Worm (Caenorhabditis elegans) whole organism, late embryonic: ENCODE results near the gene msp-3.

Source experiments
- C08G9.2 ChIP-seq: sonication (generic microtip); optimal IDR thresholded peaks from 2 replicates; lab custom pipeline; 2016; ENCODE audit warnings: mild to moderate bottlenecking, missing genetic modification characterization, moderate library complexity, missing compliant biosample characterization
- K02D7.2 ChIP-seq: sonication (generic microtip); optimal IDR thresholded peaks from 2 replicates; lab custom pipeline; 2017; ENCODE audit warnings: mild to moderate bottlenecking, missing genetic modification characterization, missing compliant biosample characterization
- K09A11.1 ChIP-seq: sonication (generic microtip); optimal IDR thresholded peaks from 2 replicates; lab custom pipeline; 2017; ENCODE audit warnings: antibody characterized with exemption, mild to moderate bottlenecking, missing genetic modification characterization, missing compliant biosample characterization; ENCODE audit not compliant: insufficient read depth
- T23F11.4 ChIP-seq: fragments of 200-800 bp; sonication (Bioruptor generic); optimal IDR thresholded peaks from 2 replicates; lab custom pipeline; 2018; ENCODE audit warnings: mild to moderate bottlenecking, missing genetic modification characterization, missing compliant biosample characterization
- ahr-1 ChIP-seq: sonication (generic microtip); optimal IDR thresholded peaks from 2 replicates; lab custom pipeline; 2016; ENCODE audit warnings: missing genetic modification characterization, missing compliant biosample characterization
- ama-1 ChIP-seq: fragments of 150-350 bp; optimal IDR thresholded peaks from 2 replicates; lab custom pipeline; 2014
- ceh-14 ChIP-seq: sonication (generic microtip); optimal IDR thresholded peaks from 2 replicates; lab custom pipeline; 2016; ENCODE audit warnings: missing genotype, missing genetic modification characterization, missing compliant biosample characterization
- ceh-19 ChIP-seq: fragments of 200-800 bp; sonication (Bioruptor generic); optimal IDR thresholded peaks from 2 replicates; lab custom pipeline; 2018; ENCODE audit warnings: mild to moderate bottlenecking, missing genetic modification characterization, missing compliant biosample characterization
- ceh-24 ChIP-seq: sonication (generic microtip); optimal IDR thresholded peaks from 2 replicates; lab custom pipeline; 2016; ENCODE audit warnings: mild to moderate bottlenecking, missing genetic modification characterization, missing compliant biosample characterization
- ceh-34 ChIP-seq: sonication (generic microtip); optimal IDR thresholded peaks from 2 replicates; lab custom pipeline; 2016; ENCODE audit warnings: mild to moderate bottlenecking, missing genetic modification characterization, missing compliant biosample characterization
- ceh-45 ChIP-seq: fragments of 200-800 bp; sonication (Bioruptor generic); IDR thresholded peaks from 2 replicates; pipeline ENCODE4 v1.3.6; 2022; ENCODE audit warnings: missing genetic modification reagents, missing genetic modification characterization, missing compliant biosample characterization
- ceh-48 ChIP-seq: sonication (generic microtip); optimal IDR thresholded peaks from 2 replicates; lab custom pipeline; 2016; ENCODE audit warnings: missing genetic modification characterization, inconsistent platforms, missing compliant biosample characterization
- ceh-6 ChIP-seq: fragments of 200-800 bp; sonication (Bioruptor generic); optimal IDR thresholded peaks from 2 replicates; lab custom pipeline; 2018; ENCODE audit warnings: mild to moderate bottlenecking, missing genetic modification characterization, missing compliant biosample characterization
- ceh-9 ChIP-seq: sonication (generic microtip); optimal IDR thresholded peaks from 2 replicates; lab custom pipeline; 2016; ENCODE audit warnings: mild to moderate bottlenecking, missing genetic modification characterization, inconsistent platforms, missing compliant biosample characterization
- che-1 ChIP-seq: sonication (generic microtip); optimal IDR thresholded peaks from 2 replicates; lab custom pipeline; 2016; ENCODE audit warnings: mild to moderate bottlenecking, missing genetic modification characterization, missing compliant biosample characterization
- elt-4 ChIP-seq: sonication (generic microtip); optimal IDR thresholded peaks from 2 replicates; lab custom pipeline; 2016; ENCODE audit warnings: missing genetic modification characterization, missing compliant biosample characterization
- fax-1 ChIP-seq: sonication (generic microtip); optimal IDR thresholded peaks from 2 replicates; lab custom pipeline; 2016; ENCODE audit warnings: missing genotype, missing genetic modification characterization, missing compliant biosample characterization
- fkh-6 ChIP-seq: sonication (generic microtip); optimal IDR thresholded peaks from 2 replicates; lab custom pipeline; 2016; ENCODE audit warnings: missing genetic modification characterization, missing compliant biosample characterization
- hlh-15 ChIP-seq: sonication (generic microtip); optimal IDR thresholded peaks from 2 replicates; lab custom pipeline; 2016; ENCODE audit warnings: missing genetic modification characterization, missing compliant biosample characterization
- hlh-8 ChIP-seq: sonication (generic microtip); optimal IDR thresholded peaks from 2 replicates; lab custom pipeline; 2016; ENCODE audit warnings: missing genotype, missing genetic modification characterization, missing compliant biosample characterization
- mec-3 ChIP-seq: sonication (generic microtip); optimal IDR thresholded peaks from 2 replicates; lab custom pipeline; 2016; ENCODE audit warnings: borderline replicate concordance, missing genetic modification characterization, missing compliant biosample characterization
- nfya-1 ChIP-seq: sonication (generic microtip); optimal IDR thresholded peaks from 2 replicates; lab custom pipeline; 2017; ENCODE audit warnings: missing genetic modification characterization, mild to moderate bottlenecking, missing compliant biosample characterization, antibody characterized with exemption, moderate library complexity
- nhr-11 ChIP-seq: fragments of 150-350 bp; optimal IDR thresholded peaks from 2 replicates; lab custom pipeline; 2014; ENCODE audit warnings: missing biosample characterization, missing genetic modification characterization
- odd-2 ChIP-seq: sonication (generic microtip); optimal IDR thresholded peaks from 2 replicates; lab custom pipeline; 2017; ENCODE audit warnings: antibody characterized with exemption, mild to moderate bottlenecking, missing genetic modification characterization, missing compliant biosample characterization
- pag-3 ChIP-seq: sonication (generic microtip); optimal IDR thresholded peaks from 2 replicates; lab custom pipeline; 2016; ENCODE audit warnings: missing compliant biosample characterization, missing genetic modification characterization, borderline replicate concordance
- pat-9 ChIP-seq: fragments of 200-800 bp; sonication (Bioruptor generic); optimal IDR thresholded peaks from 2 replicates; lab custom pipeline; 2018; ENCODE audit warnings: mild to moderate bottlenecking, missing genetic modification characterization, moderate library complexity, missing compliant biosample characterization
- pax-1 ChIP-seq: fragments of 150-350 bp; optimal IDR thresholded peaks from 2 replicates; lab custom pipeline; 2014; ENCODE audit warnings: missing biosample characterization, missing genetic modification characterization
- pha-4 ChIP-seq: fragments of 150-350 bp; optimal IDR thresholded peaks from 2 replicates; lab custom pipeline; 2018; ENCODE audit warnings: missing biosample characterization, missing genetic modification reagents, missing genetic modification characterization
- ref-2 ChIP-seq: sonication (generic microtip); optimal IDR thresholded peaks from 2 replicates; lab custom pipeline; 2016; ENCODE audit warnings: missing genetic modification characterization, missing compliant biosample characterization
- rnt-1 ChIP-seq: sonication (generic microtip); optimal IDR thresholded peaks from 2 replicates; lab custom pipeline; 2016; ENCODE audit warnings: missing genetic modification characterization, missing compliant biosample characterization
- sox-4 ChIP-seq: sonication (generic microtip); optimal IDR thresholded peaks from 2 replicates; lab custom pipeline; 2017; ENCODE audit warnings: mild to moderate bottlenecking, missing genetic modification characterization, inconsistent platforms, missing compliant biosample characterization
- syd-9 ChIP-seq: sonication (generic microtip); optimal IDR thresholded peaks from 2 replicates; lab custom pipeline; 2016; ENCODE audit warnings: mild to moderate bottlenecking, missing genetic modification characterization, moderate library complexity, missing compliant biosample characterization
- ttx-3 ChIP-seq: sonication (generic microtip); optimal IDR thresholded peaks from 2 replicates; lab custom pipeline; 2016; ENCODE audit warnings: missing genetic modification reagents, missing genetic modification characterization, missing compliant biosample characterization
- unc-3 ChIP-seq, 2 experiments: fragments of 200-800 bp in 1 of 2; sonication (Bioruptor generic) in 1 of 2; sonication (generic microtip) in 1 of 2; conservative IDR thresholded peaks in 1 of 2; optimal IDR thresholded peaks in 1 of 2; 2 replicates each; pipeline versions ENCODE4 v1.3.6 to Lab custom; 2016 to 2022; ENCODE audit warnings: missing compliant biosample characterization in 2 of 2, missing genetic modification characterization in 2 of 2, missing genetic modification reagents in 1 of 2
- unc-55 ChIP-seq: sonication (generic microtip); optimal IDR thresholded peaks from 2 replicates; lab custom pipeline; 2017; ENCODE audit warnings: missing biosample characterization, missing genetic modification reagents, missing genetic modification characterization
- zip-5 ChIP-seq: sonication (generic microtip); optimal IDR thresholded peaks from 2 replicates; lab custom pipeline; 2016; ENCODE audit warnings: missing genetic modification characterization, missing compliant biosample characterization
- ztf-16 ChIP-seq: sonication (generic microtip); optimal IDR thresholded peaks from 2 replicates; lab custom pipeline; 2017; ENCODE audit warnings: missing genetic modification characterization, missing compliant biosample characterization

msp-3 gene

DNA sequence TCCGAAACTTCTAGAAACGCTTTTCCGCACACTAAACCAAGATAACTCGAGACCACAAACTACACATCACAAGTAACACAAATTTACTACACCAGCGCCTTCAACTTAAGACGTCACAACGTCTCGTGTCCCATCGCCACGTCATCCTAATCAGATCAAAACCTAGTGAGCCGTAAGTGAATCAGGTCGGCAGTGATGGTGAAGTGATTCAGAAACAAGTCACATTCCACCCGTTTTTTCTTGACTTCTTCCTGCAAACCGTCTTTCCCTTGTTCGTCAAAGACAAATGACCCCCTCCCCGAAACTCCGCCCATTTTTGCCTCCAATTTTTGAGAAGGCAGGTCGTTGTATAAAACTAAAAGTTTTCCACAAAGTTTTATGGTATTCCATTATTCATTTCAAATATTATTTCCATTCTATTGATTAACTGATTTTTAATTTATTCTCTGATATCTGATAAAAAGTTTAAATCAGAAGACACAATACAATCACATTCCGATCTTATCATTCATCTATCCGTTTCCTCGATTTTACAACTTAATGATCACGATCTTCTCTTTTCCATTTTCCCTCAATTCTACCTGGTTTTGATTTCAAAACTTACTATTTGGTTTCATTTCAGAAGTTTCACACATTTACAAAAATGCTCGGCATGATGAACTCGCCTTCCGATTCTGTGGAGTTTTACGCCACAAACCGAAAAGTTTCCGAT is 23.4 kb downstream of the msp-3 start, which contains the start of gene F26G1.2:
F26G1.2 (plus strand) TSS at position 508 of the 712 bp plus-strand sequence.
- TF ChIP-seq mec-3 = no peak
- no peak for TF ChIP-seq ceh-19 (GFP tag; lab: Kevin White, UChicago)
- no peak for TF ChIP-seq pax-1 (tag; lab: Kevin White, UChicago)
- TF ChIP-seq ceh-9 = no peak
- no peak for TF ChIP-seq pag-3 (tag; lab: Kevin White, UChicago)
- TF ChIP-seq zip-5 = no peak
- no peak for TF ChIP-seq ama-1 (lab: Kevin White, UChicago)
- TF ChIP-seq unc-3 (GFP tag; conservative IDR thresholded peaks at IDR 0.05; lab: Robert Waterston, UW) = no peak
- TF ChIP-seq unc-3 (tag; optimal IDR thresholded peaks at IDR 0.05; lab: Kevin White, UChicago) = no peak
- no peak for TF ChIP-seq ceh-14 (tag; lab: Kevin White, UChicago)
- no peak for TF ChIP-seq nfya-1 (tag; lab: Kevin White, UChicago)
- TF ChIP-seq pha-4 (tag; lab: Kevin White, UChicago) = no peak
- no peak for TF ChIP-seq elt-4 (tag; lab: Kevin White, UChicago)
- no peak for TF ChIP-seq fkh-6 (tag; lab: Kevin White, UChicago)

DNA sequence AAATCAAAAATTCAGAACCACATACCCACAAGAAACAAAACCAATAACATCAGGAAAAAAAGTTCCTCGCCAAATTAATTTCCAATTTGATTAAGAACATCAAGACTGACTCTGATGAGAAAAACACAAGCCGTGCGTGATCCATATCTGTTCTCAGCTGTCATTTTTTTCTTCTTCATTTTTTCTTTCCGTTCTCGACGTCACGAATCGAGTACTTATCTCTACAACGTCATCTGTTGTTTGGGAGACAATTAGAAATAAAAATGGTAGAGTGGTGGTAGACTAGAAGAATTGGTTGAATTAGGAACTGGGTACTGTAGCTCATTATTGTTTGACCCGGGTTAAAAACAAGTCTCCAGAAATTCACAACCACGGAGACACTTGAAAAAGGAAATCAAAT is 25.1 kb downstream of the msp-3 start:
- TF ChIP-seq ref-2 (tag; lab: Kevin White, UChicago) = no peak
- no peak for TF ChIP-seq ztf-16 (tag; lab: Kevin White, UChicago)
- TF ChIP-seq ceh-24 = no peak
- no peak for TF ChIP-seq ceh-6
- TF ChIP-seq nhr-11 = no peak
- TF ChIP-seq odd-2 (tag; lab: Kevin White, UChicago) = no peak
- no peak for TF ChIP-seq pat-9 (tag; lab: Kevin White, UChicago)
- no peak for TF ChIP-seq fax-1 (tag; lab: Kevin White, UChicago)
- no peak for TF ChIP-seq ceh-48
- no peak for TF ChIP-seq hlh-8
- no peak for TF ChIP-seq hlh-15 (tag; lab: Kevin White, UChicago)
- no peak for TF ChIP-seq ttx-3 (tag; lab: Kevin White, UChicago)
- no peak for TF ChIP-seq pax-1 (tag; lab: Kevin White, UChicago)
- no peak for TF ChIP-seq syd-9 (tag; lab: Kevin White, UChicago)
- no peak for TF ChIP-seq ceh-34 (tag; lab: Kevin White, UChicago)
- TF ChIP-seq, all 69 proteins: peak for 0

DNA sequence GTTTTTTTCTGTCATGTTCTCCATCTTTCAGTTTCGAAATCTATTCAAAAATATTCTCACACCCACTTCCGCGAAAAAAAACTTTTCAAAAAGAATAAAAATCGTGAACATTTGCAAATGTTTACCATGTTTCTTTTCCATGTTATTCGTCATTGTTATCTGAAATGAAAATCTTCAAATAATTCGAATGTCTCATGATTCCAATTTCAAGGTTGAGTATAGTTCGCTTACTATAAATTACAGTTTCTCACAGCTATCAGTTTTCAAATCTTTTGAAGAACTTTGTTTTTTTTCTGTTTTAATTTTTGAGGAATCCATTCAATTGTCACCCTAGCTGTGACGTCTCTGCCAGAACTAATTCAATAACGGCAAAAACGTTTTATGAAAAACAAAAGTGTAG is 26.2 kb downstream of the msp-3 start:
- no peak for TF ChIP-seq hlh-8
- no peak for TF ChIP-seq rnt-1
- no peak for TF ChIP-seq sox-4 (tag; lab: Kevin White, UChicago)
- no peak for TF ChIP-seq ahr-1 (tag; lab: Kevin White, UChicago)
- TF ChIP-seq ceh-45 (GFP tag; lab: Robert Waterston, UW) = no peak
- no peak for TF ChIP-seq unc-55
- no peak for TF ChIP-seq che-1 (tag; lab: Kevin White, UChicago)
- no peak for TF ChIP-seq syd-9 (tag; lab: Kevin White, UChicago)
- TF ChIP-seq ceh-34 (tag; lab: Kevin White, UChicago) = no peak
- TF ChIP-seq T23F11.4 (GFP tag; lab: Kevin White, UChicago) = no peak
- no peak for TF ChIP-seq C08G9.2 (tag; lab: Kevin White, UChicago)
- no peak for TF ChIP-seq K02D7.2 (tag; lab: Kevin White, UChicago)
- TF ChIP-seq ztf-16 (tag; lab: Kevin White, UChicago) = no peak
- no peak for TF ChIP-seq pax-1 (tag; lab: Kevin White, UChicago)
- no peak for TF ChIP-seq K09A11.1
